Fruit fly (Drosophila melanogaster) whole organism, wandering third instar larva: ENCODE measurements around the gene Acbp5.
A peak's percentile ranks its signal among the peaks of the same experiment; 100 is the strongest.

ENCODE experiments used
- Abd-B ChIP-seq: fragments of >200 bp; optimal IDR thresholded peaks from 2 replicates; lab custom pipeline; 2017; ENCODE audit warnings: missing biosample characterization, missing genetic modification characterization
- CG32264 ChIP-seq: fragments of 200-800 bp; sonication (Bioruptor generic); optimal IDR thresholded peaks from 2 replicates; lab custom pipeline; 2016; ENCODE audit warnings: missing biosample characterization, missing genetic modification characterization
- CG9705 ChIP-seq: fragments of 200-800 bp; sonication (Bioruptor generic); optimal IDR thresholded peaks from 2 replicates; lab custom pipeline; 2018; ENCODE audit warnings: missing biosample characterization, mild to moderate bottlenecking, missing genetic modification characterization
- CrebA ChIP-seq: fragments of 200-800 bp; sonication (Bioruptor generic); optimal IDR thresholded peaks from 2 replicates; lab custom pipeline; 2016; ENCODE audit warnings: missing biosample characterization, mild to moderate bottlenecking, missing genetic modification characterization, borderline replicate concordance
- Dfd ChIP-seq: fragments of >200 bp; optimal IDR thresholded peaks from 2 replicates; lab custom pipeline; 2017; ENCODE audit warnings: missing biosample characterization, missing genetic modification characterization
- Dif ChIP-seq: fragments of 200-275, 200-300 bp; sonication (Bioruptor generic); optimal IDR thresholded peaks from 2 replicates; lab custom pipeline; 2018; ENCODE audit warnings: missing biosample characterization, missing genetic modification characterization; ENCODE audit not compliant: partially characterized antibody
- GATAd ChIP-seq: sonication (Bioruptor generic); optimal IDR thresholded peaks from 2 replicates; lab custom pipeline; 2016; ENCODE audit warnings: missing biosample characterization, missing genetic modification characterization
- HLH106 ChIP-seq: fragments of 200-800 bp; optimal IDR thresholded peaks from 3 replicates; lab custom pipeline; 2019; ENCODE audit warnings: missing biosample characterization, mild to moderate bottlenecking, missing genetic modification characterization, moderate library complexity
- Hnf4 ChIP-seq: fragments of 200-800 bp; sonication (Bioruptor generic); optimal IDR thresholded peaks from 2 replicates; lab custom pipeline; 2016; ENCODE audit warnings: missing biosample characterization, mild to moderate bottlenecking, missing genetic modification characterization
- Hr78 ChIP-seq: fragments of >200 bp; optimal IDR thresholded peaks from 2 replicates; lab custom pipeline; 2017; ENCODE audit warnings: missing biosample characterization, missing genetic modification characterization
- Hr83 ChIP-seq: fragments of 200-300 bp; sonication (Bioruptor generic); optimal IDR thresholded peaks from 2 replicates; lab custom pipeline; 2016; ENCODE audit warnings: missing biosample characterization, mild to moderate bottlenecking, missing genetic modification characterization, moderate library complexity; ENCODE audit not compliant: poor library complexity, severe bottlenecking
- Jra ChIP-seq: sonication (Bioruptor generic); optimal IDR thresholded peaks from 2 replicates; lab custom pipeline; 2016; ENCODE audit warnings: missing biosample characterization, missing genetic modification characterization
- Mio ChIP-seq: sonication (Bioruptor generic); optimal IDR thresholded peaks from 2 replicates; lab custom pipeline; 2016; ENCODE audit warnings: missing biosample characterization, missing genetic modification characterization
- Myc ChIP-seq: fragments of >200 bp; optimal IDR thresholded peaks from 2 replicates; lab custom pipeline; 2017
- N ChIP-seq: fragments of >200 bp; optimal IDR thresholded peaks from 2 replicates; lab custom pipeline; 2018; ENCODE audit warnings: missing biosample characterization, missing external identifiers, missing genetic modification characterization
- OdsH ChIP-seq: fragments of 200-800 bp; sonication (Bioruptor generic); optimal IDR thresholded peaks from 2 replicates; lab custom pipeline; 2016; ENCODE audit warnings: missing biosample characterization, mild to moderate bottlenecking, missing genetic modification characterization
- Rel ChIP-seq, 2 experiments: fragments of 200-800 bp; sonication (Bioruptor generic) in 1 of 2; optimal IDR thresholded peaks; 2 replicates in 1 of 2; 3 replicates in 1 of 2; lab custom pipeline; 2016 to 2019; ENCODE audit warnings: mild to moderate bottlenecking in 2 of 2, missing biosample characterization in 2 of 2, missing genetic modification characterization in 2 of 2, moderate library complexity in 1 of 2
- Sp1 ChIP-seq: fragments of 200-800 bp; sonication (Bioruptor generic); optimal IDR thresholded peaks from 3 replicates; lab custom pipeline; 2019; ENCODE audit warnings: missing biosample characterization, mild to moderate bottlenecking, missing genetic modification characterization, moderate library complexity
- Vsx2 ChIP-seq: fragments of 200-300, 225-300 bp; sonication (Bioruptor generic); optimal IDR thresholded peaks from 2 replicates; lab custom pipeline; 2018; ENCODE audit warnings: missing biosample characterization, missing genetic modification characterization; ENCODE audit not compliant: partially characterized antibody
- br ChIP-seq: fragments of 200-800 bp; sonication (Bioruptor generic); optimal IDR thresholded peaks from 2 replicates; lab custom pipeline; 2016; ENCODE audit warnings: missing biosample characterization, missing genetic modification characterization
- brk ChIP-seq: fragments of 200-800 bp; sonication (Bioruptor generic); optimal IDR thresholded peaks from 2 replicates; lab custom pipeline; 2016; ENCODE audit warnings: missing biosample characterization, mild to moderate bottlenecking, missing genetic modification characterization
- dl ChIP-seq, 2 experiments: fragments of 175-275, 200-275 bp in 1 of 2; fragments of 200-275 bp in 1 of 2; sonication (Bioruptor generic); optimal IDR thresholded peaks; lab custom pipeline; 2018; ENCODE audit warnings: mild to moderate bottlenecking in 2 of 2, missing biosample characterization in 2 of 2, missing genetic modification characterization in 2 of 2, moderate library complexity in 2 of 2; ENCODE audit not compliant: partially characterized antibody in 2 of 2, insufficient read depth in 1 of 2
- dmrt93B ChIP-seq: fragments of 200-800 bp; sonication (Bioruptor generic); optimal IDR thresholded peaks from 2 replicates; lab custom pipeline; 2018; ENCODE audit warnings: missing biosample characterization, mild to moderate bottlenecking, missing genetic modification characterization
- dsf ChIP-seq: sonication (Bioruptor generic); optimal IDR thresholded peaks from 2 replicates; lab custom pipeline; 2016; ENCODE audit warnings: missing biosample characterization, missing genetic modification characterization, borderline replicate concordance
- ey ChIP-seq: fragments of 200-800 bp; sonication (Bioruptor generic); optimal IDR thresholded peaks from 2 replicates; lab custom pipeline; 2016; ENCODE audit warnings: missing biosample characterization, missing genetic modification characterization
- foxo ChIP-seq, 2 experiments: fragments of 200-800 bp; sonication (Bioruptor generic); optimal IDR thresholded peaks; 2 replicates in 1 of 2; 3 replicates in 1 of 2; lab custom pipeline; 2016 to 2017; ENCODE audit warnings: missing biosample characterization in 2 of 2, missing genetic modification characterization in 2 of 2
- fru ChIP-seq: fragments of 200-800 bp; sonication (Bioruptor generic); optimal IDR thresholded peaks from 3 replicates; lab custom pipeline; 2016; ENCODE audit warnings: missing biosample characterization, mild to moderate bottlenecking, missing genetic modification characterization
- h ChIP-seq: fragments of 200-800 bp; sonication (Bioruptor generic); optimal IDR thresholded peaks from 3 replicates; lab custom pipeline; 2016; ENCODE audit warnings: missing biosample characterization, mild to moderate bottlenecking, missing genetic modification characterization
- jim ChIP-seq: fragments of 175-275, 200-325 bp; sonication (Bioruptor generic); optimal IDR thresholded peaks from 2 replicates; lab custom pipeline; 2016; ENCODE audit warnings: missing biosample characterization, mild to moderate bottlenecking, missing genetic modification characterization
- lola ChIP-seq: fragments of >200 bp; optimal IDR thresholded peaks from 2 replicates; lab custom pipeline; 2017; ENCODE audit warnings: missing biosample characterization, missing genetic modification characterization
- pan ChIP-seq: fragments of >200 bp; optimal IDR thresholded peaks from 2 replicates; lab custom pipeline; 2017
- psq ChIP-seq: fragments of 200-800 bp; sonication (Bioruptor generic); optimal IDR thresholded peaks from 3 replicates; lab custom pipeline; 2017; ENCODE audit warnings: missing biosample characterization, mild to moderate bottlenecking, missing genetic modification characterization, moderate library complexity
- rgr ChIP-seq: fragments of 200-800 bp; sonication (Bioruptor generic); optimal IDR thresholded peaks from 3 replicates; lab custom pipeline; 2016; ENCODE audit warnings: missing biosample characterization, mild to moderate bottlenecking, missing genetic modification characterization
- sage ChIP-seq: fragments of 200-800 bp; sonication (Bioruptor generic); optimal IDR thresholded peaks from 2 replicates; lab custom pipeline; 2016; ENCODE audit warnings: missing biosample characterization, mild to moderate bottlenecking, missing genetic modification characterization
- sv ChIP-seq: fragments of 200-800 bp; sonication (Bioruptor generic); optimal IDR thresholded peaks from 3 replicates; lab custom pipeline; 2016; ENCODE audit warnings: missing biosample characterization, missing genetic modification characterization
- tai ChIP-seq: sonication (Bioruptor generic); optimal IDR thresholded peaks from 2 replicates; lab custom pipeline; 2016; ENCODE audit warnings: missing biosample characterization, missing genetic modification characterization
- usp ChIP-seq: fragments of >200 bp; optimal IDR thresholded peaks from 2 replicates; lab custom pipeline; 2017; ENCODE audit warnings: missing biosample characterization, missing genetic modification characterization
- woc ChIP-seq: sonication (Bioruptor generic); optimal IDR thresholded peaks from 2 replicates; lab custom pipeline; 2016; ENCODE audit warnings: missing biosample characterization, mild to moderate bottlenecking, missing genetic modification characterization

Gene Acbp5

dm6 chr3L:8783299-8783698, 5.0 kb downstream of the Acbp5 start:
- no peak for TF ChIP-seq Dfd (GFP tag; lab: Kevin White, UChicago)
- TF ChIP-seq Mio (GFP tag; lab: Kevin White, UChicago), result no peak
- no peak for TF ChIP-seq Dif (GFP tag; lab: Kevin White, UChicago)
- no peak for TF ChIP-seq CG32264
- no peak for TF ChIP-seq sv (GFP tag; lab: Kevin White, UChicago)
- no peak for TF ChIP-seq br (GFP tag; lab: Kevin White, UChicago)
- TF ChIP-seq pan, result no peak
- TF ChIP-seq brk, result no peak
- TF ChIP-seq CG9705 (GFP tag; lab: Kevin White, UChicago), result no peak
- no peak for TF ChIP-seq jim (GFP tag; lab: Kevin White, UChicago)
- no peak for TF ChIP-seq Jra (GFP tag; lab: Kevin White, UChicago)
- TF ChIP-seq tai (GFP tag; lab: Kevin White, UChicago), result no peak

dm6 chr3L:8781993-8782392, 6.4 kb downstream of the Acbp5 start:
- no peak for TF ChIP-seq brk
- TF ChIP-seq h, result peak; percentile 9

- no peak for TF ChIP-seq Abd-B (GFP tag; lab: Kevin White, UChicago)
- TF ChIP-seq sage (GFP tag; lab: Kevin White, UChicago), result no peak
- no peak for TF ChIP-seq Jra (GFP tag; lab: Kevin White, UChicago)
- no peak for TF ChIP-seq lola (GFP tag; lab: Kevin White, UChicago)
- TF ChIP-seq br (GFP tag; lab: Kevin White, UChicago), result no peak
- TF ChIP-seq Dfd (GFP tag; lab: Kevin White, UChicago), result no peak
- TF ChIP-seq rgr (GFP tag; lab: Kevin White, UChicago), result no peak
- no peak for TF ChIP-seq OdsH
- no peak for TF ChIP-seq Myc (lab: Kevin White, UChicago)
- no peak for TF ChIP-seq Rel (GFP tag; optimal IDR thresholded peaks at IDR 0.05; lab: Kevin White, UChicago)
- no peak for TF ChIP-seq Rel (tag; optimal IDR thresholded peaks at IDR 0.05; lab: Kevin White, UChicago)
- no peak for TF ChIP-seq Vsx2
- TF ChIP-seq psq (GFP tag; lab: Kevin White, UChicago), result no peak
These were observed 7.5 kb downstream of the Acbp5 start for dm6 chr3L:8780723-8781296.

- TF ChIP-seq h (peak; percentile 3), Jra (GFP tag; lab: Kevin White, UChicago) (no peak), CrebA (no peak), psq (GFP tag; lab: Kevin White, UChicago) (peak; percentile 24), lola (GFP tag; lab: Kevin White, UChicago) (no peak), CG32264 (no peak), Hr78 (GFP tag; lab: Kevin White, UChicago) (no peak), sage (GFP tag; lab: Kevin White, UChicago) (peak; percentile 23), usp (GFP tag; lab: Kevin White, UChicago) (no peak), dsf (GFP tag; lab: Kevin White, UChicago) (no peak), OdsH (peak; percentile 16), brk (peak; percentile 31), fru (no peak), woc (GFP tag; lab: Kevin White, UChicago) (no peak), GATAd (GFP tag; lab: Kevin White, UChicago) (no peak), N (no peak), jim (GFP tag; lab: Kevin White, UChicago) (no peak), dl (GFP tag; optimal IDR thresholded peaks at IDR 0.05; lab: Kevin White, UChicago; ENCODE audit: insufficient read depth in 1 of 2, partially characterized antibody in 2 of 2) (no peak), Vsx2 (peak; percentile 64), CG9705 (GFP tag; lab: Kevin White, UChicago) (no peak), Mio (GFP tag; lab: Kevin White, UChicago) (no peak), foxo (GFP tag; optimal IDR thresholded peaks at IDR 0.05; lab: Kevin White, UChicago) (peak in 1 of 2 experiments; percentile 4), Dfd (GFP tag; lab: Kevin White, UChicago) (no peak), br (GFP tag; lab: Kevin White, UChicago) (no peak), Dif (GFP tag; lab: Kevin White, UChicago) (no peak), Abd-B (GFP tag; lab: Kevin White, UChicago) (no peak), rgr (GFP tag; lab: Kevin White, UChicago) (peak; percentile 13), HLH106 (tag; lab: Kevin White, UChicago) (peak; percentile 24), Hr83 (GFP tag; lab: Kevin White, UChicago) (no peak), Hnf4 (GFP tag; lab: Kevin White, UChicago) (no peak), sv (GFP tag; lab: Kevin White, UChicago) (no peak), tai (GFP tag; lab: Kevin White, UChicago) (no peak), Myc (lab: Kevin White, UChicago) (no peak), Sp1 (GFP tag; lab: Kevin White, UChicago) (no peak), dmrt93B (GFP tag; lab: Kevin White, UChicago) (no peak), pan (no peak), Rel (GFP tag; optimal IDR thresholded peaks at IDR 0.05; lab: Kevin White, UChicago) (no peak), Rel (tag; optimal IDR thresholded peaks at IDR 0.05; lab: Kevin White, UChicago) (peak; percentile 96), ey (GFP tag; lab: Kevin White, UChicago) (peak; percentile 1)
These were observed 10.9 kb downstream of the Acbp5 start for dm6 chr3L:8777313-8777924.
